Worm (Caenorhabditis elegans): ENCODE measurements around the gene F21A3.4.

F21A3.4 gene

ce11 chrV:15533864-15534263 lies 2.6 kb upstream of the F21A3.4 start, which contains the start of gene F21A3.2:
F21A3.2 (minus strand) TSS chrV:15533964.
- TF ChIP-seq ref-1 (GFP tag; conservative IDR thresholded peaks at IDR 0.05) (no peak), ztf-29 (GFP tag; IDR thresholded peaks at IDR 0.05) (no peak), T22C8.4 (GFP tag; IDR thresholded peaks at IDR 0.05) (no peak)

- no peak for TF ChIP-seq ztf-29 (GFP tag; IDR thresholded peaks at IDR 0.05)
- TF ChIP-seq flt-1 (GFP tag; IDR thresholded peaks at IDR 0.05), result no peak
- no peak for TF ChIP-seq ref-1 (GFP tag; conservative IDR thresholded peaks at IDR 0.05)
- TF ChIP-seq T22C8.4 (GFP tag; IDR thresholded peaks at IDR 0.05), result no peak
- no peak for TF ChIP-seq med-1 (GFP tag; optimal IDR thresholded peaks at IDR 0.05; ENCODE audit: insufficient read depth)
- no peak for TF ChIP-seq tab-1 (GFP tag; IDR thresholded peaks at IDR 0.05)
- TF ChIP-seq cog-1 (tag; optimal IDR thresholded peaks at IDR 0.05), result no peak
- no peak for TF ChIP-seq ztf-23 (GFP tag; IDR thresholded peaks at IDR 0.05)
- TF ChIP-seq klf-2 (GFP tag; conservative IDR thresholded peaks at IDR 0.05), result no peak
Measured at ce11 chrV:15537923-15538322, 1.5 kb downstream of the F21A3.4 start, which contains the start of gene prde-1. prde-1 (plus strand) TSS chrV:15538244.

- TF ChIP-seq klf-2 (GFP tag; conservative IDR thresholded peaks at IDR 0.05) (no peak), tab-1 (GFP tag; IDR thresholded peaks at IDR 0.05) (no peak), med-1 (GFP tag; optimal IDR thresholded peaks at IDR 0.05; ENCODE audit: insufficient read depth) (no peak), ref-1 (GFP tag; conservative IDR thresholded peaks at IDR 0.05) (no peak), ztf-23 (GFP tag; IDR thresholded peaks at IDR 0.05) (no peak), ztf-29 (GFP tag; IDR thresholded peaks at IDR 0.05) (no peak), cog-1 (tag; optimal IDR thresholded peaks at IDR 0.05) (no peak), flt-1 (GFP tag; IDR thresholded peaks at IDR 0.05) (no peak), T22C8.4 (GFP tag; IDR thresholded peaks at IDR 0.05) (no peak)
Measured at ce11 chrV:15543252-15543651, 6.8 kb downstream of the F21A3.4 start.

DNA sequence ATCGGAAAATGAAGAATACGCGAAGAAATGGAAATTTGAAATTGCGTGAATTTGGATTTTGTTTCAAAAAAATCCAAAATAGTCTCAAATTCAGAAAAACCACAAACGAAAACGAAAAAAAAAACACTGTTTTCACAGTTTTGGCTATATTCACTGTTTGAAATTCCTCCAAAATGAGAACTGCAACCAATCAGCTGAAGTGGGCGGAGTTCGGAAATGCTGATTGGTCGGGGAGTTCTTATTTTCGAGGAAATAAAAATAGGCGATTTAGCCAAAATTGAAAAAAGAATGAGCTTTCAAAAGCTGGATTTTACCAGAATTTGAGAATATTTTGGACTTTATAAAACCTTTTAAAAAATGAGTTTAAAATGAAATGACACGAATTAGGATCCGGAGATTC lies 8.5 kb downstream of the F21A3.4 start, which contains the start of gene glb-14:
Gene glb-14 (minus strand): TSS at position 97 of the 400 bp plus-strand sequence.
- no peak for TF ChIP-seq T22C8.4 (GFP tag; IDR thresholded peaks at IDR 0.05)
- no peak for TF ChIP-seq ref-1 (GFP tag; conservative IDR thresholded peaks at IDR 0.05)
- no peak for TF ChIP-seq ztf-23 (GFP tag; IDR thresholded peaks at IDR 0.05)
- no peak for TF ChIP-seq ztf-29 (GFP tag; IDR thresholded peaks at IDR 0.05)
- TF ChIP-seq flt-1 (GFP tag; IDR thresholded peaks at IDR 0.05), result no peak
- TF ChIP-seq cog-1 (tag; optimal IDR thresholded peaks at IDR 0.05), result no peak
- TF ChIP-seq med-1 (GFP tag; optimal IDR thresholded peaks at IDR 0.05; ENCODE audit: insufficient read depth), result no peak
- TF ChIP-seq tab-1 (GFP tag; IDR thresholded peaks at IDR 0.05), result no peak
- no peak for TF ChIP-seq klf-2 (GFP tag; conservative IDR thresholded peaks at IDR 0.05)

ce11 chrV:15547727-15548126 lies 11.3 kb downstream of the F21A3.4 start:
- TF ChIP-seq cog-1 (tag; optimal IDR thresholded peaks at IDR 0.05) (no peak), klf-2 (GFP tag; conservative IDR thresholded peaks at IDR 0.05) (0 out of 2 replicates have a peak, but pooled peaks have one; percentile 43), ref-1 (GFP tag; conservative IDR thresholded peaks at IDR 0.05) (0 out of 2 replicates have a peak, but pooled peaks have one; percentile 24), tab-1 (GFP tag; IDR thresholded peaks at IDR 0.05) (no peak), med-1 (GFP tag; optimal IDR thresholded peaks at IDR 0.05; ENCODE audit: insufficient read depth) (no peak), flt-1 (GFP tag; IDR thresholded peaks at IDR 0.05) (peak; percentile 68; the same call in 1 of the 2 replicates), ztf-23 (GFP tag; IDR thresholded peaks at IDR 0.05) (no peak), ztf-29 (GFP tag; IDR thresholded peaks at IDR 0.05) (no peak), T22C8.4 (GFP tag; IDR thresholded peaks at IDR 0.05) (no peak)

DNA sequence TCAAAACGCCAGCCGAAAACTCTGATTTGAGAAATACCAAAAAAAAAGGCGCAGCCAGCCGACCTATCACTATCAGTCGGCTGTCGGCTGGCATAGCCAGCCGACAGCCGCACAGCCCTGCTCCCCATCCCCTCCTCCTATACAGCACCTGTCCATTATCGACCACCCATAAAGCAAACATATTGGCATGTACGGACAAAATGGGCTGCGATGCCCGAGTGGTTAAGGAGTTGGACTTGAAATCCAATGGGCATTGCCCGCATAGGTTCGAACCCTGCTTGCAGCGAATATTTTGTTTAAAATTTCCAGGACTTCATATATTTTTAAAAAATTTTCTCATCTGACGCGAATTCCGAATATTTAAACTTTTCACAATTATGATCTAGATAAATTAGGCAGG lies 14.0 kb downstream of the F21A3.4 start:
- TF ChIP-seq ref-1 (GFP tag; conservative IDR thresholded peaks at IDR 0.05) (no peak), ztf-23 (GFP tag; IDR thresholded peaks at IDR 0.05) (0 out of 2 replicates have a peak, but pooled peaks have one; percentile 25)

DNA sequence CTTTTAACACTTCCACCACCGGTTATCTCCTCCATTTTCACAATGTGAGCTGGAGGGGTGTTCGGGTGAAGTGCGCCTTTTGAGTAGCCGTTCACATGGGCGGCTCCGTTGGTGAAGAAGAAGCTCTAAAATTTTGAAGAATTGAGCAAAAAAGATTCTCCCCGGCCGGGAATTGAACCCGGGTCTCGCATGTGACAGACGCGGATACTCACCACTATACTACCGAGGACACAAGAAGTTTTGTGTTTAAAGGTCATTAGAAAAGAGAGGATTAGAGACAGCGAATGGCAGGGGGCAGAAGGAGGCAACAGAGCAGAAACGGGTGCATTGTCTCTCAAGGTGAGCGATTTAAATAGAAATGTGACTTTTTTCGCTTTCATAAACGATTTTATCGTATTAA lies 15.2 kb downstream of the F21A3.4 start:
- TF ChIP-seq T22C8.4 (GFP tag; IDR thresholded peaks at IDR 0.05) (peak; percentile 89), ref-1 (GFP tag; conservative IDR thresholded peaks at IDR 0.05) (peak; percentile 75), klf-2 (GFP tag; conservative IDR thresholded peaks at IDR 0.05) (peak; percentile 91), tab-1 (GFP tag; IDR thresholded peaks at IDR 0.05) (peak; percentile 93), cog-1 (tag; optimal IDR thresholded peaks at IDR 0.05) (peak; percentile 20), med-1 (GFP tag; optimal IDR thresholded peaks at IDR 0.05; ENCODE audit: insufficient read depth) (peak; percentile 53), ztf-29 (GFP tag; IDR thresholded peaks at IDR 0.05) (peak; percentile 81), ztf-23 (GFP tag; IDR thresholded peaks at IDR 0.05) (peak; percentile 94), flt-1 (GFP tag; IDR thresholded peaks at IDR 0.05) (peak; percentile 95)

ce11 chrV:15553869-15554268 lies 17.4 kb downstream of the F21A3.4 start:
- TF ChIP-seq ztf-29 (GFP tag; IDR thresholded peaks at IDR 0.05), result peak; percentile 55; the same call in 1 of the 2 replicates
- TF ChIP-seq tab-1 (GFP tag; IDR thresholded peaks at IDR 0.05), result peak; percentile 81
- peak; percentile 50; the same call in 1 of the 2 replicates for TF ChIP-seq klf-2 (GFP tag; conservative IDR thresholded peaks at IDR 0.05)
- TF ChIP-seq cog-1 (tag; optimal IDR thresholded peaks at IDR 0.05), result no peak
- TF ChIP-seq med-1 (GFP tag; optimal IDR thresholded peaks at IDR 0.05; ENCODE audit: insufficient read depth), result no peak
- TF ChIP-seq ref-1 (GFP tag; conservative IDR thresholded peaks at IDR 0.05), result no peak
- peak; percentile 86 for TF ChIP-seq flt-1 (GFP tag; IDR thresholded peaks at IDR 0.05)
- TF ChIP-seq ztf-23 (GFP tag; IDR thresholded peaks at IDR 0.05), result peak; percentile 73
- TF ChIP-seq T22C8.4 (GFP tag; IDR thresholded peaks at IDR 0.05), result no peak

DNA sequence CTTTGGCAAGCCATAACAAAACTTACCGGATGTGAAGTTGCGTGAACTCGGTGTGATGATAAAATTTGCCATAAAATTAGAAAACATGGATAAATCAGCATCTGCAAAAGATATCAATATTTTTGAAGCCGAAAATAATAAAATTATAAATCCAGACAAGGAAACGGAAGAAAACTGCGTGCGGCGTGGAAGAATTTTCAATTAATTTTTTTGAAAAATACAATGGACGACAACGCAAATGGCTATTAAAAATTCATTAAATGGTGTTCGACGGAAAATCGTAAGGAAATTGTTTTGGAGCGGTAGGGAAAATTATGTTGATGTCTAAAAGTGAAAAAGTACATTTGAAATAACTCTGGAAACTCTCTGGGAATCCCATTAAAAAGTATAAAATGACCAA lies 22.6 kb downstream of the F21A3.4 start, which contains the start of gene acr-18:
Gene acr-18 (minus strand): TSS at position 101 of the 400 bp plus-strand sequence.
- TF ChIP-seq ztf-29 (GFP tag; IDR thresholded peaks at IDR 0.05) (no peak), tab-1 (GFP tag; IDR thresholded peaks at IDR 0.05) (no peak), flt-1 (GFP tag; IDR thresholded peaks at IDR 0.05) (no peak), ref-1 (GFP tag; conservative IDR thresholded peaks at IDR 0.05) (no peak), cog-1 (tag; optimal IDR thresholded peaks at IDR 0.05) (no peak), klf-2 (GFP tag; conservative IDR thresholded peaks at IDR 0.05) (no peak), ztf-23 (GFP tag; IDR thresholded peaks at IDR 0.05) (no peak), med-1 (GFP tag; optimal IDR thresholded peaks at IDR 0.05; ENCODE audit: insufficient read depth) (no peak), T22C8.4 (GFP tag; IDR thresholded peaks at IDR 0.05) (no peak)

- TF ChIP-seq flt-1 (GFP tag; IDR thresholded peaks at IDR 0.05) (no peak), med-1 (GFP tag; optimal IDR thresholded peaks at IDR 0.05; ENCODE audit: insufficient read depth) (no peak), cog-1 (tag; optimal IDR thresholded peaks at IDR 0.05) (no peak), T22C8.4 (GFP tag; IDR thresholded peaks at IDR 0.05) (no peak), tab-1 (GFP tag; IDR thresholded peaks at IDR 0.05) (no peak), ztf-23 (GFP tag; IDR thresholded peaks at IDR 0.05) (no peak), ztf-29 (GFP tag; IDR thresholded peaks at IDR 0.05) (no peak), klf-2 (GFP tag; conservative IDR thresholded peaks at IDR 0.05) (no peak), ref-1 (GFP tag; conservative IDR thresholded peaks at IDR 0.05) (no peak)
Measured at ce11 chrV:15559729-15560128, 23.3 kb downstream of the F21A3.4 start.
